Worm (Caenorhabditis elegans) whole organism, L3 larva: ENCODE data around the gene nlp-71.

Source experiments
- R02D3.7 ChIP-seq: fragments of 150-350 bp; optimal IDR thresholded peaks from 2 replicates; lab custom pipeline; 2014; ENCODE audit warnings: missing biosample characterization, missing genetic modification characterization
- aly-2 ChIP-seq: fragments of 150-350 bp; optimal IDR thresholded peaks from 2 replicates; lab custom pipeline; 2014; ENCODE audit warnings: missing biosample characterization, missing genetic modification characterization
- ama-1 ChIP-seq: fragments of 150-350 bp; optimal IDR thresholded peaks from 2 replicates; lab custom pipeline; 2018
- ceh-9 ChIP-seq: sonication (generic microtip); optimal IDR thresholded peaks from 2 replicates; lab custom pipeline; 2018; ENCODE audit warnings: missing biosample characterization, missing genetic modification characterization
- daf-12 ChIP-seq: fragments of 150-350 bp; optimal IDR thresholded peaks from 2 replicates; lab custom pipeline; 2014; ENCODE audit warnings: missing biosample characterization, missing genetic modification reagents, missing genetic modification characterization
- egl-27 ChIP-seq: sonication (generic microtip); optimal IDR thresholded peaks from 4 replicates; lab custom pipeline; 2017; ENCODE audit warnings: missing biosample characterization, missing genetic modification reagents, missing genetic modification characterization
- egl-5 ChIP-seq: fragments of 150-350 bp; optimal IDR thresholded peaks from 2 replicates; lab custom pipeline; 2017; ENCODE audit warnings: missing biosample characterization, missing genetic modification reagents, missing genetic modification characterization, inconsistent platforms
- elt-2 ChIP-seq: sonication (generic microtip); optimal IDR thresholded peaks from 2 replicates; lab custom pipeline; 2016; ENCODE audit warnings: missing genetic modification reagents, mild to moderate bottlenecking, missing genetic modification characterization, missing compliant biosample characterization
- fkh-10 ChIP-seq: sonication (generic microtip); optimal IDR thresholded peaks from 2 replicates; lab custom pipeline; 2017; ENCODE audit warnings: missing biosample characterization, missing genetic modification reagents, missing genetic modification characterization
- fkh-2 ChIP-seq: fragments of 150-350 bp; optimal IDR thresholded peaks from 2 replicates; lab custom pipeline; 2014; ENCODE audit warnings: missing biosample characterization, missing genetic modification reagents, missing genetic modification characterization
- fos-1 ChIP-seq: fragments of 150-350 bp; optimal IDR thresholded peaks from 2 replicates; lab custom pipeline; 2014; ENCODE audit warnings: missing biosample characterization, missing genetic modification characterization
- hmg-11 ChIP-seq: sonication (generic microtip); optimal IDR thresholded peaks from 2 replicates; lab custom pipeline; 2016; ENCODE audit warnings: missing genetic modification characterization, missing compliant biosample characterization
- jun-1 ChIP-seq: fragments of 150-350 bp; optimal IDR thresholded peaks from 2 replicates; lab custom pipeline; 2014; ENCODE audit warnings: missing biosample characterization, missing genetic modification reagents, missing genetic modification characterization
- lin-15B ChIP-seq: fragments of 150-350 bp; optimal IDR thresholded peaks from 2 replicates; lab custom pipeline; 2014; ENCODE audit warnings: missing biosample characterization, missing genetic modification characterization
- lin-39 ChIP-seq: fragments of 150-350 bp; optimal IDR thresholded peaks from 2 replicates; lab custom pipeline; 2018; ENCODE audit warnings: missing biosample characterization, missing genetic modification reagents, missing genetic modification characterization
- mdl-1 ChIP-seq: fragments of 150-350 bp; optimal IDR thresholded peaks from 2 replicates; lab custom pipeline; 2014; ENCODE audit warnings: missing biosample characterization, missing genetic modification characterization
- nfya-1 ChIP-seq: sonication (generic microtip); optimal IDR thresholded peaks from 2 replicates; lab custom pipeline; 2017; ENCODE audit warnings: missing genetic modification characterization, mild to moderate bottlenecking, missing compliant biosample characterization, antibody characterized with exemption, moderate library complexity; ENCODE audit not compliant: insufficient read depth
- nhr-11 ChIP-seq: fragments of 150-350 bp; optimal IDR thresholded peaks from 2 replicates; lab custom pipeline; 2014; ENCODE audit warnings: missing biosample characterization, missing genetic modification characterization
- nhr-12 ChIP-seq: fragments of 150-350 bp; optimal IDR thresholded peaks from 2 replicates; lab custom pipeline; 2014; ENCODE audit warnings: missing biosample characterization, missing genetic modification characterization
- nhr-23 ChIP-seq: fragments of 150-350 bp; optimal IDR thresholded peaks from 2 replicates; lab custom pipeline; 2014; ENCODE audit warnings: missing biosample characterization, missing genetic modification reagents, missing genetic modification characterization
- nhr-25 ChIP-seq: sonication (generic microtip); optimal IDR thresholded peaks from 2 replicates; lab custom pipeline; 2017; ENCODE audit warnings: missing biosample characterization, missing genetic modification characterization
- nhr-28 ChIP-seq: fragments of 150-350 bp; optimal IDR thresholded peaks from 2 replicates; lab custom pipeline; 2014; ENCODE audit warnings: missing biosample characterization, missing genetic modification characterization
- nhr-43 ChIP-seq: sonication (generic microtip); optimal IDR thresholded peaks from 2 replicates; lab custom pipeline; 2016; ENCODE audit warnings: mild to moderate bottlenecking, missing genetic modification characterization, missing compliant biosample characterization; ENCODE audit not compliant: poor library complexity, severe bottlenecking
- nhr-67 ChIP-seq: fragments of 150-350 bp; optimal IDR thresholded peaks from 2 replicates; lab custom pipeline; 2014; ENCODE audit warnings: missing biosample characterization, missing genetic modification characterization
- nhr-76 ChIP-seq: fragments of 150-350 bp; sonication (generic microtip); optimal IDR thresholded peaks from 5 replicates; lab custom pipeline; 2014; ENCODE audit warnings: missing biosample characterization, missing genetic modification characterization
- pha-4 ChIP-seq: fragments of 150-350 bp; optimal IDR thresholded peaks from 2 replicates; lab custom pipeline; 2014; ENCODE audit warnings: missing biosample characterization, missing genetic modification reagents, missing genetic modification characterization
- pqm-1 ChIP-seq: fragments of 150-350 bp; optimal IDR thresholded peaks from 2 replicates; lab custom pipeline; 2017; ENCODE audit warnings: missing biosample characterization, missing genetic modification characterization, inconsistent platforms
- sea-2 ChIP-seq: fragments of 150-350 bp; sonication (generic microtip); optimal IDR thresholded peaks from 4 replicates; lab custom pipeline; 2014; ENCODE audit warnings: missing biosample characterization, missing genetic modification reagents, missing genetic modification characterization
- skn-1 ChIP-seq: fragments of 150-350 bp; optimal IDR thresholded peaks from 2 replicates; lab custom pipeline; 2014; ENCODE audit warnings: missing biosample characterization, missing genetic modification characterization
- snpc-4 ChIP-seq: fragments of 150-350 bp; optimal IDR thresholded peaks from 2 replicates; lab custom pipeline; 2014; ENCODE audit warnings: missing biosample characterization, missing genetic modification characterization
- tbx-2 ChIP-seq: sonication (generic microtip); optimal IDR thresholded peaks from 2 replicates; lab custom pipeline; 2016; ENCODE audit warnings: mild to moderate bottlenecking, missing genetic modification characterization, missing compliant biosample characterization
- unc-39 ChIP-seq: sonication (generic microtip); optimal IDR thresholded peaks from 4 replicates; lab custom pipeline; 2017; ENCODE audit warnings: missing biosample characterization, missing genetic modification characterization
- unc-62 ChIP-seq: fragments of 150-350 bp; sonication (generic microtip); optimal IDR thresholded peaks from 4 replicates; lab custom pipeline; 2014; ENCODE audit warnings: missing biosample characterization, missing genetic modification reagents, missing genetic modification characterization
- zag-1 ChIP-seq: fragments of 150-350 bp; optimal IDR thresholded peaks from 2 replicates; lab custom pipeline; 2014; ENCODE audit warnings: missing biosample characterization, missing genetic modification characterization
- ztf-11 ChIP-seq: fragments of 150-350 bp; optimal IDR thresholded peaks from 2 replicates; lab custom pipeline; 2014; ENCODE audit warnings: missing biosample characterization, missing genetic modification characterization

Gene nlp-71

ce11 chrIV:6383970-6384369 lies 29.4 kb downstream of the nlp-71 start, which contains the start of gene shl-1:
TSS of gene shl-1 (minus strand) at chrIV:6384070.
- TF ChIP-seq egl-5 = no peak
- TF ChIP-seq nhr-43 (tag; lab: Kevin White, UChicago) = no peak
- TF ChIP-seq sea-2 = no peak
- no peak for TF ChIP-seq nhr-11 (tag; lab: Kevin White, UChicago)
- no peak for TF ChIP-seq daf-12 (tag; lab: Kevin White, UChicago)
- TF ChIP-seq nhr-76 (tag; lab: Kevin White, UChicago) = no peak
- no peak for TF ChIP-seq aly-2
- no peak for TF ChIP-seq unc-39
- no peak for TF ChIP-seq ama-1
- TF ChIP-seq nhr-23 = no peak
- TF ChIP-seq ztf-11 (tag; lab: Kevin White, UChicago) = no peak
- TF ChIP-seq, all 47 proteins: peak for 0

ce11 chrIV:6378398-6378797 lies 35.0 kb downstream of the nlp-71 start:
- no peak for TF ChIP-seq fos-1 (tag; lab: Kevin White, UChicago)
- no peak for TF ChIP-seq pqm-1 (tag; lab: Kevin White, UChicago)
- TF ChIP-seq ztf-11 (tag; lab: Kevin White, UChicago) = no peak
- TF ChIP-seq nhr-28 (tag; lab: Kevin White, UChicago) = no peak
- no peak for TF ChIP-seq mdl-1 (tag; lab: Kevin White, UChicago)
- TF ChIP-seq jun-1 (tag; lab: Kevin White, UChicago) = no peak
- no peak for TF ChIP-seq nhr-43 (tag; lab: Kevin White, UChicago)
- no peak for TF ChIP-seq nhr-25 (tag; lab: Kevin White, UChicago)
- no peak for TF ChIP-seq lin-15B (tag; lab: Kevin White, UChicago)
- no peak for TF ChIP-seq tbx-2 (tag; lab: Kevin White, UChicago)

ce11 chrIV:6377335-6378069 lies 35.9 kb downstream of the nlp-71 start:
- no peak for TF ChIP-seq fkh-2 (tag; lab: Kevin White, UChicago)
- no peak for TF ChIP-seq nhr-23
- TF ChIP-seq snpc-4 = no peak
- TF ChIP-seq egl-5 = no peak

DNA sequence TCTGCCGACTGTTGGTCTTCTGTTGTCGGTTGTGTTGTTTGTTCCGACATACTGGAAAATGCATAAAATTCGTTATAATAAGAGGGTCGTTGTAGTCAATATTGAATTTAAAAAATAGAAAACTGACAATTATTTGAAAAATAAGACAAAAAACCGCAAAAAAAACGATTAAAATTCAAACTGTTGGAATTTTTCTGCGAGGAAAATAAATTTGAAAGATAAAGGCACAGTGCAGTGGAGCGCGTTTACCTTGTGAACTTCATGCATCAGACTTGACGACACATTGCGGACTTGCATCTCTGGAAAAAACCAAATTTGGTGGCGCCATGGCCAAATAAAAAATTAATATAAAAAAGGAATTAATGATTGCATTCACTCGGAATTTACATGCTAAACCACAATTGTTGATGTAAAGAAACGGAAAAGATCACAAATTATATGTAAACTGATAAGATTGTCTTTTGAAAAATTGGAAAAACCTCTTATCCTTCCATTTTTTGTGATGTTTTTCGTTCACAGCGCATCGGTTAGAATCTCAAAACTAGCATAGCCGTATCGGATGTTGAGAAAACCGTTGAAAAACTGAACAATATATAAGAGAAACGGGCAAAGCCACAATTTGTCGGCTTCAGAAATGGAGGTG lies 36.8 kb downstream of the nlp-71 start, which contains the start of the genes hrpf-2 and bli-6:
hrpf-2 (minus strand) TSS at position 51 of the 643 bp plus-strand sequence.
bli-6 (plus strand) TSS at position 593 of the 643 bp plus-strand sequence.
- TF ChIP-seq jun-1 (tag; lab: Kevin White, UChicago) (peak; percentile 21), skn-1 (tag; lab: Kevin White, UChicago) (no peak), nhr-23 (peak; percentile 69), lin-39 (tag; lab: Kevin White, UChicago) (peak; percentile 63), nhr-43 (tag; lab: Kevin White, UChicago) (peak; percentile 45), ceh-9 (no peak), fos-1 (tag; lab: Kevin White, UChicago) (no peak), nfya-1 (tag; lab: Kevin White, UChicago) (peak; percentile 70), unc-62 (GFP tag; lab: Kevin White, UChicago) (no peak), nhr-12 (tag; lab: Kevin White, UChicago) (no peak), fkh-2 (tag; lab: Kevin White, UChicago) (no peak), fkh-10 (GFP tag; lab: Kevin White, UChicago) (no peak), R02D3.7 (tag; lab: Kevin White, UChicago) (peak; percentile 81), lin-15B (tag; lab: Kevin White, UChicago) (peak; percentile 95), hmg-11 (tag; lab: Kevin White, UChicago) (peak; percentile 70), elt-2 (peak; percentile 46), snpc-4 (peak; percentile 79), egl-27 (no peak), nhr-67 (tag; lab: Kevin White, UChicago) (no peak), zag-1 (no peak), pha-4 (peak; percentile 89), nhr-25 (tag; lab: Kevin White, UChicago) (peak; percentile 56), nhr-76 (tag; lab: Kevin White, UChicago) (no peak)
